Fruit fly (Drosophila melanogaster) whole organism: ENCODE measurements around the gene CG34008.

Experiments
- CG8478 ChIP-seq: fragments of >200 bp; optimal IDR thresholded peaks from 2 replicates; lab custom pipeline; 2018; ENCODE audit warnings: inconsistent platforms
- Dll ChIP-seq: fragments of >200 bp; optimal IDR thresholded peaks from 2 replicates; lab custom pipeline; 2017
- EcR ChIP-seq, 2 experiments: fragments of >200 bp; optimal IDR thresholded peaks; 2 replicates each; lab custom pipeline; 2017; ENCODE audit warnings: missing biosample characterization in 2 of 2, missing genetic modification characterization in 2 of 2, missing genetic modification reagents in 2 of 2
- pan ChIP-seq: fragments of >200 bp; optimal IDR thresholded peaks from 2 replicates; lab custom pipeline; 2017
- psq ChIP-seq: fragments of >200 bp; optimal IDR thresholded peaks from 2 replicates; lab custom pipeline; 2017
- usp ChIP-seq: fragments of >200 bp; optimal IDR thresholded peaks from 2 replicates; lab custom pipeline; 2017; ENCODE audit warnings: missing biosample characterization, missing genetic modification characterization, mixed read lengths

The CG34008 gene

dm6 chr3R:20587630-20588479 lies 6.5 kb upstream of the CG34008 start, which contains the start of gene Septin2:
Gene Septin2 (minus strand): TSS chr3R:20588356.
- TF ChIP-seq psq (lab: Kevin White, UChicago) (no peak), EcR (GFP tag; optimal IDR thresholded peaks at IDR 0.05; lab: Kevin White, UChicago) (no peak), pan (lab: Kevin White, UChicago) (no peak), CG8478 (lab: Kevin White, UChicago) (no peak), usp (GFP tag; lab: Kevin White, UChicago) (no peak), Dll (lab: Kevin White, UChicago) (no peak)

- TF ChIP-seq usp (GFP tag; lab: Kevin White, UChicago) = no peak
- no peak for TF ChIP-seq pan (lab: Kevin White, UChicago)
- TF ChIP-seq EcR (GFP tag; optimal IDR thresholded peaks at IDR 0.05; lab: Kevin White, UChicago) = no peak
- no peak for TF ChIP-seq Dll (lab: Kevin White, UChicago)
- no peak for TF ChIP-seq psq (lab: Kevin White, UChicago)
- no peak for TF ChIP-seq CG8478 (lab: Kevin White, UChicago)
Observed at dm6 chr3R:20586409-20586808, 5.1 kb upstream of the CG34008 start.

dm6 chr3R:20585566-20585965 lies 4.2 kb upstream of the CG34008 start, which contains the start of gene CG16953:
Gene CG16953 (minus strand): TSS chr3R:20585833.
- no peak for TF ChIP-seq pan (lab: Kevin White, UChicago)
- no peak for TF ChIP-seq usp (GFP tag; lab: Kevin White, UChicago)
- TF ChIP-seq Dll (lab: Kevin White, UChicago) = no peak
- no peak for TF ChIP-seq EcR (GFP tag; optimal IDR thresholded peaks at IDR 0.05; lab: Kevin White, UChicago)
- TF ChIP-seq psq (lab: Kevin White, UChicago) = no peak
- no peak for TF ChIP-seq CG8478 (lab: Kevin White, UChicago)

dm6 chr3R:20579816-20580215 lies 1.5 kb downstream of the CG34008 start, which contains the start of the genes EloB and Srp14:
Gene EloB (minus strand): TSS chr3R:20579850.
Gene Srp14 (plus strand): TSS chr3R:20580115.
- no peak for TF ChIP-seq usp (GFP tag; lab: Kevin White, UChicago)

dm6 chr3R:20576789-20577188 lies 4.5 kb downstream of the CG34008 start, which contains the start of the genes TFAM and CG5412:
Gene TFAM (minus strand): TSS chr3R:20577010.
Gene CG5412 (plus strand): TSS chr3R:20577053.
- TF ChIP-seq pan (lab: Kevin White, UChicago) (no peak), Dll (lab: Kevin White, UChicago) (no peak), EcR (GFP tag; optimal IDR thresholded peaks at IDR 0.05; lab: Kevin White, UChicago) (no peak), usp (GFP tag; lab: Kevin White, UChicago) (no peak), CG8478 (lab: Kevin White, UChicago) (no peak), psq (lab: Kevin White, UChicago) (no peak)

dm6 chr3R:20574535-20574980 lies 6.8 kb downstream of the CG34008 start:
- TF ChIP-seq usp (GFP tag; lab: Kevin White, UChicago) (no peak), pan (lab: Kevin White, UChicago) (no peak), EcR (GFP tag; optimal IDR thresholded peaks at IDR 0.05; lab: Kevin White, UChicago) (no peak), Dll (lab: Kevin White, UChicago) (no peak), CG8478 (lab: Kevin White, UChicago) (no peak), psq (lab: Kevin White, UChicago) (no peak)

dm6 chr3R:20573326-20573725 lies 8.0 kb downstream of the CG34008 start:
- TF ChIP-seq pan (lab: Kevin White, UChicago) = no peak
- no peak for TF ChIP-seq Dll (lab: Kevin White, UChicago)
- TF ChIP-seq usp (GFP tag; lab: Kevin White, UChicago) = no peak
- no peak for TF ChIP-seq EcR (GFP tag; optimal IDR thresholded peaks at IDR 0.05; lab: Kevin White, UChicago)
- no peak for TF ChIP-seq psq (lab: Kevin White, UChicago)
- no peak for TF ChIP-seq CG8478 (lab: Kevin White, UChicago)

- TF ChIP-seq psq (lab: Kevin White, UChicago) (no peak), EcR (GFP tag; optimal IDR thresholded peaks at IDR 0.05; lab: Kevin White, UChicago) (no peak)
Observed at dm6 chr3R:20567507-20568222, 13.7 kb downstream of the CG34008 start.

- TF ChIP-seq Dll (lab: Kevin White, UChicago) = peak; percentile 20
- no peak for TF ChIP-seq psq (lab: Kevin White, UChicago)
Observed at dm6 chr3R:20565546-20565948, 15.8 kb downstream of the CG34008 start.

dm6 chr3R:20563830-20564421 lies 17.4 kb downstream of the CG34008 start, which contains the start of gene CG10877:
Gene CG10877 (minus strand): TSS chr3R:20564067.
- TF ChIP-seq CG8478 (lab: Kevin White, UChicago) (no peak), usp (GFP tag; lab: Kevin White, UChicago) (no peak), psq (lab: Kevin White, UChicago) (no peak), Dll (lab: Kevin White, UChicago) (no peak), pan (lab: Kevin White, UChicago) (no peak), EcR (GFP tag; optimal IDR thresholded peaks at IDR 0.05; lab: Kevin White, UChicago) (no peak)
